Worm (Caenorhabditis elegans): Measurements from ENCODE around the gene T07G12.2.

The T07G12.2 gene

ce11 chrIV:10499948-10500356, 30.6 kb upstream of the T07G12.2 start (continued):
- TF ChIP-seq rcor-1 (GFP tag; IDR thresholded peaks at IDR 0.05) (peak; percentile 19; the same call in 1 of the 2 replicates), snpc-4 (GFP tag; optimal IDR thresholded peaks at IDR 0.05) (peak; percentile 11), snpc-4 (tag; optimal IDR thresholded peaks at IDR 0.05) (peak in 1 of 4 experiments; percentile 13), lin-40 (tag; optimal IDR thresholded peaks at IDR 0.05) (peak; percentile 44), mcd-1 (GFP tag; IDR thresholded peaks at IDR 0.05) (peak; percentile 28), die-1 (tag; optimal IDR thresholded peaks at IDR 0.05) (no peak), snpc-1.3 (tag; optimal IDR thresholded peaks at IDR 0.05; ENCODE audit: insufficient read depth) (no peak), F49E8.2 (tag; optimal IDR thresholded peaks at IDR 0.05; ENCODE audit: insufficient read depth) (no peak), lin-54 (GFP tag; optimal IDR thresholded peaks at IDR 0.05) (no peak), lag-1 (GFP tag; IDR thresholded peaks at IDR 0.05) (no peak), ccch-3 (GFP tag; optimal IDR thresholded peaks at IDR 0.05) (no peak), Y79H2A.3 (GFP tag; conservative IDR thresholded peaks at IDR 0.05) (no peak), xnd-1 (tag; optimal IDR thresholded peaks at IDR 0.05) (no peak), let-607 (tag; optimal IDR thresholded peaks at IDR 0.05) (no peak), ceh-100 (GFP tag; IDR thresholded peaks at IDR 0.05) (no peak)

ce11 chrIV:10500481-10500880, 30.0 kb upstream of the T07G12.2 start:
- TF ChIP-seq nfyb-1 (GFP tag; IDR thresholded peaks at IDR 0.05) (no peak), cebp-2 (GFP tag; IDR thresholded peaks at IDR 0.05) (no peak), lin-40 (tag; optimal IDR thresholded peaks at IDR 0.05) (no peak), Y67H2A.10 (GFP tag; conservative IDR thresholded peaks at IDR 0.05) (no peak), snpc-1.1 (tag; optimal IDR thresholded peaks at IDR 0.05; ENCODE audit: insufficient read depth) (no peak), F22D6.2 (tag; optimal IDR thresholded peaks at IDR 0.05) (no peak), ceh-27 (GFP tag; optimal IDR thresholded peaks at IDR 0.05) (no peak), ztf-26 (tag; optimal IDR thresholded peaks at IDR 0.05) (no peak), tlf-1 (GFP tag; optimal IDR thresholded peaks at IDR 0.05) (no peak), die-1 (tag; optimal IDR thresholded peaks at IDR 0.05) (no peak)

- TF ChIP-seq C06A6.2 (GFP tag; conservative IDR thresholded peaks at IDR 0.05), result no peak
- TF ChIP-seq bed-2 (GFP tag; IDR thresholded peaks at IDR 0.05), result no peak
- no peak for TF ChIP-seq die-1 (tag; optimal IDR thresholded peaks at IDR 0.05)
- TF ChIP-seq hmg-20 (GFP tag; IDR thresholded peaks at IDR 0.05), result no peak
- TF ChIP-seq ZK185.1 (tag; optimal IDR thresholded peaks at IDR 0.05; ENCODE audit: poor library complexity, severe bottlenecking), result no peak
- no peak for TF ChIP-seq lin-40 (tag; optimal IDR thresholded peaks at IDR 0.05)
- TF ChIP-seq unc-62 (GFP tag; optimal IDR thresholded peaks at IDR 0.05), result no peak
- no peak for TF ChIP-seq B0035.1 (tag; optimal IDR thresholded peaks at IDR 0.05)
- TF ChIP-seq mxl-1 (tag; optimal IDR thresholded peaks at IDR 0.05), result no peak
- TF ChIP-seq ceh-91 (GFP tag; IDR thresholded peaks at IDR 0.05), result no peak
- TF ChIP-seq madf-8 (GFP tag; conservative IDR thresholded peaks at IDR 0.05), result no peak
- no peak for TF ChIP-seq nhr-27 (tag; optimal IDR thresholded peaks at IDR 0.05)
Measured at ce11 chrIV:10501550-10502240, 28.8 kb upstream of the T07G12.2 start, which contains the start of gene tax-6. Gene tax-6 (minus strand): TSS chrIV:10501600.

ce11 chrIV:10502345-10502744, 28.2 kb upstream of the T07G12.2 start:
- TF ChIP-seq lsy-27 (tag; optimal IDR thresholded peaks at IDR 0.05; ENCODE audit: borderline replicate concordance, insufficient read depth) (no peak), attf-5 (GFP tag; optimal IDR thresholded peaks at IDR 0.05) (peak; percentile 65), F23B12.7 (tag; optimal IDR thresholded peaks at IDR 0.05; ENCODE audit: insufficient read depth) (no peak), nhr-27 (tag; optimal IDR thresholded peaks at IDR 0.05) (no peak), zim-3 (tag; optimal IDR thresholded peaks at IDR 0.05) (no peak), F55B11.4 (tag; optimal IDR thresholded peaks at IDR 0.05; ENCODE audit: borderline replicate concordance, insufficient read depth) (no peak), B0336.3 (GFP tag; IDR thresholded peaks at IDR 0.05) (no peak), ztf-22 (GFP tag; optimal IDR thresholded peaks at IDR 0.05) (peak; percentile 34), madf-10 (tag; optimal IDR thresholded peaks at IDR 0.05) (peak; percentile 17), ztf-6 (GFP tag; IDR thresholded peaks at IDR 0.05) (no peak), hmg-1.2 (GFP tag; IDR thresholded peaks at IDR 0.05) (peak; percentile 43; the same call in 1 of the 2 replicates)
